Fruit fly (Drosophila melanogaster) whole organism, prepupa: ENCODE measurements around the gene CG10098.
A peak's percentile ranks its signal among the peaks of the same experiment; 100 is the strongest.

Source experiments
- Blimp-1 ChIP-seq: fragments of 200-800 bp; sonication (Bioruptor generic); optimal IDR thresholded peaks from 3 replicates; lab custom pipeline; 2017; ENCODE audit warnings: missing biosample characterization, missing genetic modification characterization, mild to moderate bottlenecking, moderate library complexity, missing genetic modification reagents
- CG10669 ChIP-seq: fragments of 200-800 bp; sonication (Bioruptor generic); optimal IDR thresholded peaks from 3 replicates; lab custom pipeline; 2018; ENCODE audit warnings: missing biosample characterization, mild to moderate bottlenecking, missing genetic modification characterization, moderate library complexity
- CG11294 ChIP-seq: fragments of 200-800 bp; sonication (Bioruptor generic); IDR thresholded peaks from 2 replicates; pipeline ENCODE4 v1.3.6; 2022; ENCODE audit warnings: missing biosample characterization, missing genetic modification characterization
- CG11762 ChIP-seq: fragments of 200-800 bp; sonication (Bioruptor generic); optimal IDR thresholded peaks from 3 replicates; lab custom pipeline; 2016; ENCODE audit warnings: missing biosample characterization, missing genetic modification characterization; ENCODE audit not compliant: insufficient read depth
- CG11902 ChIP-seq: fragments of 200-800 bp; sonication (Bioruptor generic); optimal IDR thresholded peaks from 3 replicates; lab custom pipeline; 2016; ENCODE audit warnings: missing biosample characterization, missing genetic modification characterization
- CG15336 ChIP-seq: fragments of 200-800 bp; sonication (Bioruptor generic); IDR thresholded peaks from 2 replicates; pipeline ENCODE4 v1.3.6; 2022; ENCODE audit warnings: missing biosample characterization, missing genetic modification characterization
- CG1621 ChIP-seq: fragments of 200-800 bp; sonication (Bioruptor generic); optimal IDR thresholded peaks from 3 replicates; lab custom pipeline; 2018; ENCODE audit warnings: missing biosample characterization, mild to moderate bottlenecking, missing genetic modification characterization
- CG16779 ChIP-seq: fragments of 200-800 bp; sonication (Bioruptor generic); optimal IDR thresholded peaks from 3 replicates; lab custom pipeline; 2017; ENCODE audit warnings: missing biosample characterization, mild to moderate bottlenecking, missing genetic modification characterization
- CG31627 ChIP-seq: fragments of 200-800 bp; sonication (Bioruptor generic); optimal IDR thresholded peaks from 3 replicates; lab custom pipeline; 2016; ENCODE audit warnings: missing biosample characterization, missing genetic modification characterization
- CG32006 ChIP-seq: fragments of 200-800 bp; sonication (Bioruptor generic); optimal IDR thresholded peaks from 3 replicates; lab custom pipeline; 2017; ENCODE audit warnings: missing biosample characterization, mild to moderate bottlenecking, missing genetic modification characterization
- CG3919 ChIP-seq: fragments of 200-800 bp; sonication (Bioruptor generic); optimal IDR thresholded peaks from 3 replicates; lab custom pipeline; 2016; ENCODE audit warnings: missing biosample characterization, missing genetic modification characterization
- CG4318 ChIP-seq: fragments of 200-800 bp; sonication (Bioruptor generic); optimal IDR thresholded peaks from 3 replicates; lab custom pipeline; 2017; ENCODE audit warnings: missing biosample characterization, mild to moderate bottlenecking, missing genetic modification characterization
- CG6276 ChIP-seq: fragments of 200-800 bp; sonication (Bioruptor generic); optimal IDR thresholded peaks from 2 replicates; lab custom pipeline; 2017; ENCODE audit warnings: missing biosample characterization, mild to moderate bottlenecking, missing genetic modification characterization
- CG6792 ChIP-seq: fragments of 200-800 bp; sonication (Bioruptor generic); optimal IDR thresholded peaks from 3 replicates; lab custom pipeline; 2016; ENCODE audit warnings: missing biosample characterization, missing genetic modification characterization
- CG6808 ChIP-seq: fragments of 200-800 bp; sonication (Bioruptor generic); optimal IDR thresholded peaks from 3 replicates; lab custom pipeline; 2017; ENCODE audit warnings: missing biosample characterization, missing genetic modification characterization, mild to moderate bottlenecking, moderate library complexity, missing genetic modification reagents
- CG6854 ChIP-seq: fragments of 200-800 bp; sonication (Bioruptor generic); optimal IDR thresholded peaks from 2 replicates; lab custom pipeline; 2017; ENCODE audit warnings: missing biosample characterization, mild to moderate bottlenecking, missing genetic modification characterization
- CG7368 ChIP-seq: fragments of 200-800 bp; sonication (Bioruptor generic); optimal IDR thresholded peaks from 3 replicates; lab custom pipeline; 2016; ENCODE audit warnings: missing biosample characterization, missing genetic modification characterization
- CG8119 ChIP-seq: fragments of 200-800 bp; sonication (Bioruptor generic); IDR thresholded peaks from 3 replicates; pipeline ENCODE4 v1.3.6; 2022; ENCODE audit warnings: missing biosample characterization, missing genetic modification characterization
- CG8319 ChIP-seq: fragments of 200-800 bp; sonication (Bioruptor generic); optimal IDR thresholded peaks from 3 replicates; lab custom pipeline; 2016; ENCODE audit warnings: missing biosample characterization, missing genetic modification characterization
- CG8632 ChIP-seq: fragments of 200-800 bp; sonication (Bioruptor generic); optimal IDR thresholded peaks from 3 replicates; lab custom pipeline; 2016; ENCODE audit warnings: missing biosample characterization, missing genetic modification characterization
- CG9139 ChIP-seq: fragments of 200-800 bp; sonication (Bioruptor generic); optimal IDR thresholded peaks from 3 replicates; lab custom pipeline; 2017; ENCODE audit warnings: missing biosample characterization, mild to moderate bottlenecking, missing genetic modification characterization
- Eip78C ChIP-seq: fragments of 200-800 bp; sonication (Bioruptor generic); peaks from one replicate; lab custom pipeline; 2016; ENCODE audit warnings: missing biosample characterization, missing genetic modification characterization
- Eip93F ChIP-seq: fragments of 200-800 bp; sonication (Bioruptor generic); optimal IDR thresholded peaks from 2 replicates; lab custom pipeline; 2016; ENCODE audit warnings: missing biosample characterization, mild to moderate bottlenecking, missing genetic modification characterization
- Ets21C ChIP-seq: fragments of 200-800 bp; sonication (Bioruptor generic); optimal IDR thresholded peaks from 3 replicates; lab custom pipeline; 2016; ENCODE audit warnings: missing biosample characterization, missing genetic modification characterization
- Gug ChIP-seq: fragments of 200-800 bp; sonication (Bioruptor generic); IDR thresholded peaks from 2 replicates; pipeline ENCODE4 v1.3.6; 2022; ENCODE audit warnings: missing biosample characterization, missing genetic modification characterization
- Hr38 ChIP-seq: sonication (Bioruptor generic); optimal IDR thresholded peaks from 2 replicates; lab custom pipeline; 2016; ENCODE audit warnings: missing biosample characterization, missing genetic modification characterization
- Hr4 ChIP-seq: fragments of 200-800 bp; sonication (Bioruptor generic); optimal IDR thresholded peaks from 3 replicates; lab custom pipeline; 2016; ENCODE audit warnings: missing biosample characterization, missing genetic modification characterization
- Lpt ChIP-seq: fragments of 200-800 bp; sonication (Bioruptor generic); optimal IDR thresholded peaks from 3 replicates; lab custom pipeline; 2016; ENCODE audit warnings: missing biosample characterization, missing genetic modification characterization
- OdsH ChIP-seq: fragments of 200-800 bp; sonication (Bioruptor generic); optimal IDR thresholded peaks from 3 replicates; lab custom pipeline; 2016; ENCODE audit warnings: missing biosample characterization, missing genetic modification characterization
- Sox102F ChIP-seq: fragments of 200-800 bp; sonication (Bioruptor generic); optimal IDR thresholded peaks from 2 replicates; lab custom pipeline; 2016; ENCODE audit warnings: missing biosample characterization, mild to moderate bottlenecking, missing genetic modification characterization
- Sox15 ChIP-seq: fragments of 200-800 bp; sonication (Bioruptor generic); optimal IDR thresholded peaks from 3 replicates; lab custom pipeline; 2016; ENCODE audit warnings: missing biosample characterization, missing genetic modification characterization
- achi ChIP-seq: fragments of 200-800 bp; sonication (Bioruptor generic); optimal IDR thresholded peaks from 3 replicates; lab custom pipeline; 2016; ENCODE audit warnings: missing biosample characterization, missing genetic modification characterization
- cyc ChIP-seq: fragments of 200-800 bp; sonication (Bioruptor generic); optimal IDR thresholded peaks from 3 replicates; lab custom pipeline; 2016; ENCODE audit warnings: missing biosample characterization, missing genetic modification characterization
- dac ChIP-seq: fragments of 200-800 bp; sonication (Bioruptor generic); optimal IDR thresholded peaks from 2 replicates; lab custom pipeline; 2017; ENCODE audit warnings: missing biosample characterization, mild to moderate bottlenecking, missing genetic modification characterization
- dsx ChIP-seq: fragments of 200-800 bp; optimal IDR thresholded peaks from 3 replicates; lab custom pipeline; 2019; ENCODE audit warnings: missing biosample characterization, mild to moderate bottlenecking, missing genetic modification characterization, moderate library complexity; ENCODE audit not compliant: poor library complexity, severe bottlenecking
- eg ChIP-seq: fragments of 200-800 bp; sonication (Bioruptor generic); IDR thresholded peaks from 3 replicates; pipeline ENCODE4 v1.3.6; 2022; ENCODE audit warnings: missing biosample characterization, missing genetic modification characterization
- esn ChIP-seq: fragments of 200-800 bp; sonication (Bioruptor generic); optimal IDR thresholded peaks from 2 replicates; lab custom pipeline; 2016; ENCODE audit warnings: missing biosample characterization, mild to moderate bottlenecking, missing genetic modification characterization, moderate library complexity
- fd59A ChIP-seq: fragments of 200-800 bp; sonication (Bioruptor generic); optimal IDR thresholded peaks from 2 replicates; lab custom pipeline; 2017; ENCODE audit warnings: missing biosample characterization, mild to moderate bottlenecking, missing genetic modification characterization, missing genetic modification reagents
- fkh ChIP-seq: fragments of 200-800 bp; sonication (Bioruptor generic); optimal IDR thresholded peaks from 3 replicates; lab custom pipeline; 2017; ENCODE audit warnings: missing biosample characterization, mild to moderate bottlenecking, missing genetic modification characterization, moderate library complexity
- lz ChIP-seq: fragments of 200-800 bp; sonication (Bioruptor generic); optimal IDR thresholded peaks from 3 replicates; lab custom pipeline; 2016; ENCODE audit warnings: missing biosample characterization, missing genetic modification characterization
- net ChIP-seq: fragments of 200-800 bp; sonication (Bioruptor generic); optimal IDR thresholded peaks from 3 replicates; lab custom pipeline; 2016; ENCODE audit warnings: missing biosample characterization, missing genetic modification characterization
- pdm3 ChIP-seq: fragments of 200-800 bp; sonication (Bioruptor generic); optimal IDR thresholded peaks from 3 replicates; lab custom pipeline; 2016; ENCODE audit warnings: missing biosample characterization, missing genetic modification characterization
- salr ChIP-seq, 2 experiments: fragments of 200-800 bp; sonication (Bioruptor generic); optimal IDR thresholded peaks; 3 replicates each; lab custom pipeline; 2016 to 2018; ENCODE audit warnings: missing biosample characterization in 2 of 2, missing genetic modification characterization in 2 of 2, mild to moderate bottlenecking in 1 of 2
- spab ChIP-seq: fragments of 200-800 bp; sonication (Bioruptor generic); optimal IDR thresholded peaks from 2 replicates; lab custom pipeline; 2017; ENCODE audit warnings: missing biosample characterization, mild to moderate bottlenecking, missing genetic modification characterization, missing genetic modification reagents
- ss ChIP-seq, 2 experiments: fragments of 200-800 bp; sonication (Bioruptor generic); optimal IDR thresholded peaks; 2 replicates in 1 of 2; 3 replicates in 1 of 2; lab custom pipeline; 2017 to 2018; ENCODE audit warnings: mild to moderate bottlenecking in 2 of 2, missing biosample characterization in 2 of 2, missing genetic modification characterization in 2 of 2, moderate library complexity in 1 of 2
- topi ChIP-seq: fragments of 200-800 bp; sonication (Bioruptor generic); optimal IDR thresholded peaks from 3 replicates; lab custom pipeline; 2016; ENCODE audit warnings: missing biosample characterization, missing genetic modification characterization
- vri ChIP-seq: fragments of 200-800 bp; sonication (Bioruptor generic); optimal IDR thresholded peaks from 3 replicates; lab custom pipeline; 2016; ENCODE audit warnings: missing biosample characterization, mild to moderate bottlenecking, missing genetic modification characterization

Gene CG10098

DNA sequence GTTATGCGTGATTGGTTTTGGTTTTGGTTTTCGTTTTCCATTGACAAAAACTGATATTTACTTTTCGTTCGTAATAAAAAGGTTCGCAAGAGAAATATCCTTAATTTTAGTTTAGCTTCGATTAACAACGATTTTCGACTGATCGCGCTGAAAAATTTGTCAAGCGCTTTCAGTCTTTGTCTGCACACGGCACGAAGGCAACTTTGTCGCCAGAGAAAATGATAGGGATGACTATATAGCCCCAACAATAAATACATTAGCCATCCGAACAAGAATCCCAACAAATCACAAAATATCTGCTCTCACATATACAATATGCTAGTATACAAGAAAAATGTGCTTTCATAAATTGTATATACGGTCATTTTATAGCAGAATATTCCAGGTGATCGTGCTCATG lies 6.8 kb upstream of the CG10098 start, which contains the start of gene Mlp84B:
Gene Mlp84B, minus strand, starts transcription at position 143 of the 400 bp plus-strand sequence.
- TF ChIP-seq ss (GFP tag; optimal IDR thresholded peaks at IDR 0.05; lab: Kevin White, UChicago) (no peak), CG6808 (GFP tag; lab: Kevin White, UChicago) (no peak), CG10669 (GFP tag; lab: Kevin White, UChicago) (no peak), CG8319 (GFP tag; lab: Kevin White, UChicago) (no peak), lz (no peak), Lpt (GFP tag; lab: Kevin White, UChicago) (no peak), OdsH (GFP tag; lab: Kevin White, UChicago) (no peak), CG1621 (tag; lab: Kevin White, UChicago) (no peak), net (no peak), Eip78C (GFP tag; lab: Kevin White, UChicago) (no peak)
- TF ChIP-seq, all 60 proteins: peak for 0

DNA sequence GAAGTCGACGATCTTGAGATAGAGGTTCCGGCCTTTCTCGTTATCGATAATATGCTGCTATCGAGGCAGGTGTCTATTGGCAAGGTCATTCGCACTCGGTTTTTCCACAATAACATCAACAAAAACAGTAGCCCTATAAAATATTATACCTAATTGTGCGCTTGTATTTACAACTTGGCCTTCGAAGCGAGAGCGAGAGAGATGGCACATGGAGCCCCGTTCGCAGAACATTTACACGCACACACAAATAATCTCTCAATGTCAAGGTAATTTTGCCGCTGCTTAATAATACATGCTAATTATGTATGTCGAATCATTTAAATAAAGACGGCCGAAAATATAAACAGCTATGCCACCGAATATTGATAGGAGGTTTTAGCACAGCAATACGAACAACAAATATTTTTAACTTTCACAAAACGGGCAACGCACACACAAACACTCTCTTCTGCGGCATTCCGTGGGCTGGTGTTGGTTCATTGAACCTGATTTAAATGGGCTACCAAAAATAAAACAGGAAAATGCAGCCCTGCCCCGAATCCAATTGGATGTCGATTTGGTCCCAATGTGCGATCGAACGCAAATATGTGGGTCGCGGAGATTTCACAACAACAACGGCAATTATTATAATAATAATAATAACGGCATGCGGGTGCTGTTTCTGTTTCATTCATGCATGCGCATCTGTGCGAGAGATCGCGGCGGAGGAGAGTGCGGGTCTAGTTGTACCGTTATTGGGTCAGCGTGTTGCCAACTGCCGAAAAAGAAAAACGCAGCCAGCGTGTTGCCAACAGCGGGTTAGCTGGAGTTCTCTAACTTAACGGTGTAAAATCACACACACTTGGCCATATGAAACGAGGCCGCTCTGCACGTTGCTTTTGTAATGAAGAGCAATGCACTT lies 1.9 kb upstream of the CG10098 start:
- TF ChIP-seq CG6854 (GFP tag; lab: Kevin White, UChicago) (peak; percentile 81), spab (no peak), CG32006 (no peak), CG15336 (0 out of 2 replicates have a peak, but pooled peaks have one; percentile 9), Hr4 (GFP tag; lab: Kevin White, UChicago) (no peak), vri (GFP tag; lab: Kevin White, UChicago) (no peak), dsx (GFP tag; lab: Kevin White, UChicago) (no peak), Gug (GFP tag; lab: Robert Waterston, UW) (no peak), CG6276 (GFP tag; lab: Kevin White, UChicago) (no peak), topi (GFP tag; lab: Kevin White, UChicago) (no peak), Sox15 (no peak), dac (GFP tag; lab: Kevin White, UChicago) (no peak), CG11294 (GFP tag; lab: Robert Waterston, UW) (no peak), CG11762 (GFP tag; lab: Kevin White, UChicago) (no peak), cyc (GFP tag; lab: Kevin White, UChicago) (no peak), CG6792 (no peak), OdsH (GFP tag; lab: Kevin White, UChicago) (no peak), CG16779 (no peak), CG31627 (GFP tag; lab: Kevin White, UChicago) (no peak), CG7368 (GFP tag; lab: Kevin White, UChicago) (no peak), eg (GFP tag; lab: Robert Waterston, UW) (no peak), salr (GFP tag; optimal IDR thresholded peaks at IDR 0.05; lab: Kevin White, UChicago) (no peak), achi (GFP tag; lab: Kevin White, UChicago) (no peak), Ets21C (no peak), lz (no peak), fd59A (no peak), CG8119 (GFP tag; lab: Robert Waterston, UW) (no peak), esn (GFP tag; lab: Kevin White, UChicago) (peak; percentile 16), pdm3 (GFP tag; lab: Kevin White, UChicago) (no peak), Lpt (GFP tag; lab: Kevin White, UChicago) (no peak), CG4318 (no peak), CG9139 (GFP tag; lab: Kevin White, UChicago) (no peak), net (no peak), CG1621 (tag; lab: Kevin White, UChicago) (no peak), CG3919 (GFP tag; lab: Kevin White, UChicago) (no peak), CG8319 (GFP tag; lab: Kevin White, UChicago) (no peak), CG11902 (no peak), Blimp-1 (GFP tag; lab: Kevin White, UChicago) (peak; percentile 79), Eip93F (GFP tag; lab: Kevin White, UChicago) (no peak), Sox102F (GFP tag; lab: Kevin White, UChicago) (peak; percentile 3), Hr38 (no peak), fkh (peak; percentile 64), CG8632 (GFP tag; lab: Kevin White, UChicago) (no peak)
